Fruit fly (Drosophila melanogaster): ENCODE results near the gene COX7AL2.

DNA sequence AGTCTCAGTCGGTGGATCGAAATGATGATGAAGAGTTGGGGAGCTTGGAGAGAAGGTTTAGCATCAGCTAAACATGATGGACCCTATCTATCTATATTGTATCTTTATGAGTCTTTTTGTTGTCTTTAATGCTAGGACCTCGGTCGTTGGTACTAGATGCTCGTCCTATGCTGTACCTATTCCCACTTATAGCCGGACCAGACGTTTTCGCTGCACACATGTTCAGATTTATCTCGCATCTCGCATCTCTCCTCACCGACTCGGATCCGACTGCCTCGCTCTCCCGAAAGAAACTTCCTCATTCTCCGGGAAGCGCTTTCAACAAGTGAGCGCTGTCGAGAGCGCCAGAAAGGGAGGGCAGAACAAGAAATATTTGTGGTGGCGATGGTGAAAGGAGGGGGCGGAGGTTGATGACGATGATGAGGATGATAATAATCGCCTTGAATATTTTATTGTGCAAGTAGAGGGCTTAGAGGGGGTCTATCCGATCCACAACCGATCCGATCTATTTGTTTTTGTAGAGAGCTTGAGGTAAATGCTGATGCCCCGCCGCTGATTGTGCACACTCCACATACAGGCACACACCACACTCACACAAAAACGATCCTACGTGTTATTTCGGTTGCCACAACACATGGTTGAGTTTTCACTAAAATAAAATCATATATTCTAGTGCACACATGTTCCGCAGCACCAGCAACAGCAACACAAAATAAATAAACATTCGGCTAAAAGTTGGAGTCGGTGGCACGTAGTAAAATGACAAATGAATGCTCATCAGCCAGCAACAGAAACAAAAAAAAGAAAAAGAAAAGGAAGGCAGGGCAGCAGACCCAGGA is 34.8 kb downstream of the COX7AL2 start:
- TF ChIP-seq psq (optimal IDR thresholded peaks at IDR 0.05) (no peak), usp (GFP tag; optimal IDR thresholded peaks at IDR 0.05) (no peak), CG8478 (optimal IDR thresholded peaks at IDR 0.05) (no peak), Dll (optimal IDR thresholded peaks at IDR 0.05) (no peak), EcR (GFP tag; optimal IDR thresholded peaks at IDR 0.05) (no peak), pan (optimal IDR thresholded peaks at IDR 0.05) (no peak)
